ENCODE assay signal across 5 worm cellular contexts in genomic region chrIII:12429579-12430084, ce11.
TF ChIP-seq lines count a peak whose summit lies in the region.

Gene snr-6 (minus strand): TSS chrIII:12429629.

TF ChIP-seq in whole organism, L1 larva, 84 proteins besides CTCF, POLR2A, EP300 and RAD21 (continues in another document):
- peak; percentile 83 for TF ChIP-seq nhr-47 (tag; optimal IDR thresholded peaks at IDR 0.05; lab: Kevin White, UChicago)
- peak in 2 of 6 experiments; percentile 15 to 33 for TF ChIP-seq elt-3 (tag; optimal IDR thresholded peaks at IDR 0.05; lab: Kevin White, UChicago)
- TF ChIP-seq ces-1 (GFP tag; optimal IDR thresholded peaks at IDR 0.05; lab: Kevin White, UChicago): no peak
- TF ChIP-seq unc-130 (tag; optimal IDR thresholded peaks at IDR 0.05; lab: Kevin White, UChicago): peak; percentile 85
- peak; percentile 72 for TF ChIP-seq aly-2 (tag; optimal IDR thresholded peaks at IDR 0.05; lab: Kevin White, UChicago)
- peak; percentile 73 for TF ChIP-seq lin-15B (tag; optimal IDR thresholded peaks at IDR 0.05; lab: Kevin White, UChicago)
- TF ChIP-seq grh-1 (GFP tag; IDR thresholded peaks at IDR 0.05; lab: Robert Waterston, UW): peak; percentile 23; the same call in 1 of the 2 replicates
- peak in 1 of 2 experiments; percentile 67 for TF ChIP-seq mdl-1 (tag; optimal IDR thresholded peaks at IDR 0.05; lab: Kevin White, UChicago)
- TF ChIP-seq nhr-12 (tag; optimal IDR thresholded peaks at IDR 0.05; lab: Kevin White, UChicago): no peak
- TF ChIP-seq zip-4 (GFP tag; optimal IDR thresholded peaks at IDR 0.05; lab: Kevin White, UChicago): peak; percentile 14
- TF ChIP-seq nhr-77 (tag; optimal IDR thresholded peaks at IDR 0.05; lab: Kevin White, UChicago): peak; percentile 61
- no peak for TF ChIP-seq sup-37 (GFP tag; optimal IDR thresholded peaks at IDR 0.05; lab: Kevin White, UChicago)
- peak; percentile 6 for TF ChIP-seq sox-4 (tag; optimal IDR thresholded peaks at IDR 0.05; lab: Kevin White, UChicago)
- no peak for TF ChIP-seq lin-39 (tag; optimal IDR thresholded peaks at IDR 0.05; lab: Kevin White, UChicago)
- peak; percentile 61 for TF ChIP-seq swsn-7 (tag; optimal IDR thresholded peaks at IDR 0.05; lab: Kevin White, UChicago)
- TF ChIP-seq irx-1 (tag; optimal IDR thresholded peaks at IDR 0.05; lab: Kevin White, UChicago): peak; percentile 54
- peak; percentile 98 to 100 for TF ChIP-seq lsy-2 (tag; optimal IDR thresholded peaks at IDR 0.05; lab: Kevin White, UChicago)
- TF ChIP-seq mep-1 (tag; optimal IDR thresholded peaks at IDR 0.05; lab: Kevin White, UChicago): peak; percentile 88

TF ChIP-seq in whole organism, L3 larva, 47 proteins besides CTCF, POLR2A, EP300 and RAD21 (continues in another document):
- TF ChIP-seq snpc-4 (tag; optimal IDR thresholded peaks at IDR 0.05; lab: Kevin White, UChicago) (peak; percentile 30), ztf-11 (tag; optimal IDR thresholded peaks at IDR 0.05; lab: Kevin White, UChicago) (no peak), ztf-4 (tag; optimal IDR thresholded peaks at IDR 0.05; lab: Kevin White, UChicago) (no peak), ZK546.5 (tag; optimal IDR thresholded peaks at IDR 0.05; lab: Kevin White, UChicago) (no peak), jun-1 (tag; optimal IDR thresholded peaks at IDR 0.05; lab: Kevin White, UChicago) (no peak), fos-1 (tag; optimal IDR thresholded peaks at IDR 0.05; lab: Kevin White, UChicago) (no peak), nhr-28 (tag; optimal IDR thresholded peaks at IDR 0.05; lab: Kevin White, UChicago) (no peak), fkh-2 (tag; optimal IDR thresholded peaks at IDR 0.05; lab: Kevin White, UChicago) (no peak), lin-39 (tag; optimal IDR thresholded peaks at IDR 0.05; lab: Kevin White, UChicago) (peak; percentile 47), nhr-25 (tag; optimal IDR thresholded peaks at IDR 0.05; lab: Kevin White, UChicago) (peak; percentile 29), mdl-1 (tag; optimal IDR thresholded peaks at IDR 0.05; lab: Kevin White, UChicago) (no peak), daf-12 (tag; optimal IDR thresholded peaks at IDR 0.05; lab: Kevin White, UChicago) (no peak), nhr-237 (tag; optimal IDR thresholded peaks at IDR 0.05; lab: Kevin White, UChicago) (no peak), nhr-11 (tag; optimal IDR thresholded peaks at IDR 0.05; lab: Kevin White, UChicago) (no peak), ceh-28 (tag; optimal IDR thresholded peaks at IDR 0.05; lab: Kevin White, UChicago) (peak; percentile 48), pha-4 (tag; optimal IDR thresholded peaks at IDR 0.05; lab: Kevin White, UChicago) (peak; percentile 83), R02D3.7 (tag; optimal IDR thresholded peaks at IDR 0.05; lab: Kevin White, UChicago) (peak; percentile 35), elt-1 (tag; optimal IDR thresholded peaks at IDR 0.05; lab: Kevin White, UChicago) (no peak), zag-1 (tag; optimal IDR thresholded peaks at IDR 0.05; lab: Kevin White, UChicago) (no peak), nhr-23 (tag; optimal IDR thresholded peaks at IDR 0.05; lab: Kevin White, UChicago) (peak; percentile 69)

TF ChIP-seq in whole organism, early embryonic, 17 proteins besides CTCF, POLR2A, EP300 and RAD21:
- TF ChIP-seq ama-1 (optimal IDR thresholded peaks at IDR 0.05; lab: Kevin White, UChicago) (no peak), F13C5.2 (tag; optimal IDR thresholded peaks at IDR 0.05; lab: Kevin White, UChicago) (peak; percentile 77)

TF ChIP-seq in whole organism, midembryonic, 9 proteins besides CTCF, POLR2A, EP300 and RAD21:
- peak; percentile 38 for TF ChIP-seq cog-1 (tag; optimal IDR thresholded peaks at IDR 0.05; lab: Kevin White, UChicago)
- no peak for TF ChIP-seq med-1 (GFP tag; optimal IDR thresholded peaks at IDR 0.05; lab: Kevin White, UChicago; ENCODE audit: insufficient read depth)
- no peak for TF ChIP-seq T22C8.4 (GFP tag; IDR thresholded peaks at IDR 0.05; lab: Robert Waterston, UW)

TF ChIP-seq in whole organism, young adult, 124 proteins besides CTCF, POLR2A, EP300 and RAD21 (continues in another document):
- TF ChIP-seq xnd-1 (tag; optimal IDR thresholded peaks at IDR 0.05; lab: Kevin White, UChicago) (no peak), ztf-26 (tag; optimal IDR thresholded peaks at IDR 0.05; lab: Kevin White, UChicago) (no peak), bed-2 (GFP tag; IDR thresholded peaks at IDR 0.05; lab: Robert Waterston, UW) (no peak), zim-3 (tag; optimal IDR thresholded peaks at IDR 0.05; lab: Kevin White, UChicago) (no peak), egl-18 (GFP tag; IDR thresholded peaks at IDR 0.05; lab: Robert Waterston, UW) (no peak), lsy-27 (tag; optimal IDR thresholded peaks at IDR 0.05; lab: Kevin White, UChicago; ENCODE audit: borderline replicate concordance, insufficient read depth) (no peak), mxl-1 (tag; optimal IDR thresholded peaks at IDR 0.05; lab: Kevin White, UChicago) (no peak), egrh-3 (GFP tag; IDR thresholded peaks at IDR 0.05; lab: Robert Waterston, UW) (no peak), madf-3 (GFP tag; IDR thresholded peaks at IDR 0.05; lab: Robert Waterston, UW) (no peak), dpl-1 (GFP tag; optimal IDR thresholded peaks at IDR 0.05; lab: Kevin White, UChicago) (peak; percentile 90), atf-7 (tag; optimal IDR thresholded peaks at IDR 0.05; lab: Kevin White, UChicago) (no peak), ceh-27 (GFP tag; optimal IDR thresholded peaks at IDR 0.05; lab: Kevin White, UChicago) (peak; percentile 17), lin-54 (GFP tag; optimal IDR thresholded peaks at IDR 0.05; lab: Kevin White, UChicago) (peak; percentile 92), lin-35 (GFP tag; optimal IDR thresholded peaks at IDR 0.05; lab: Kevin White, UChicago) (peak; percentile 60 to 90 (median 68)), attf-5 (GFP tag; optimal IDR thresholded peaks at IDR 0.05; lab: Kevin White, UChicago) (peak; percentile 17), pha-4 (tag; optimal IDR thresholded peaks at IDR 0.05; lab: Kevin White, UChicago) (no peak), lir-1 (GFP tag; conservative IDR thresholded peaks at IDR 0.05; lab: Robert Waterston, UW) (no peak), C06A6.2 (GFP tag; conservative IDR thresholded peaks at IDR 0.05; lab: Robert Waterston, UW) (no peak), hmg-1.2 (GFP tag; IDR thresholded peaks at IDR 0.05; lab: Robert Waterston, UW) (no peak), Y53G8AR.9 (GFP tag; conservative IDR thresholded peaks at IDR 0.05; lab: Robert Waterston, UW) (no peak), nhr-27 (tag; optimal IDR thresholded peaks at IDR 0.05; lab: Kevin White, UChicago) (no peak), mcd-1 (GFP tag; IDR thresholded peaks at IDR 0.05; lab: Robert Waterston, UW) (peak; percentile 44; the same call in 1 of the 2 replicates), F49E8.2 (tag; optimal IDR thresholded peaks at IDR 0.05; lab: Kevin White, UChicago; ENCODE audit: insufficient read depth) (peak; percentile 11), ztf-25 (GFP tag; IDR thresholded peaks at IDR 0.05; lab: Robert Waterston, UW) (no peak), ztf-18 (tag; optimal IDR thresholded peaks at IDR 0.05; lab: Kevin White, UChicago) (no peak), madf-6 (GFP tag; IDR thresholded peaks at IDR 0.05; lab: Robert Waterston, UW) (no peak; the same call in 1 of the 2 replicates), B0261.1 (tag; optimal IDR thresholded peaks at IDR 0.05; lab: Kevin White, UChicago) (no peak), F33H1.4 (GFP tag; IDR thresholded peaks at IDR 0.05; lab: Robert Waterston, UW) (peak; percentile 39), nfya-1 (tag; optimal IDR thresholded peaks at IDR 0.05; lab: Kevin White, UChicago; ENCODE audit: borderline replicate concordance, insufficient read depth) (no peak), cebp-2 (GFP tag; IDR thresholded peaks at IDR 0.05; lab: Robert Waterston, UW) (no peak), B0035.1 (tag; optimal IDR thresholded peaks at IDR 0.05; lab: Kevin White, UChicago) (no peak), D2030.7 (GFP tag; IDR thresholded peaks at IDR 0.05; lab: Robert Waterston, UW) (peak; percentile 39; the same call in 1 of the 2 replicates), T07F8.4 (tag; optimal IDR thresholded peaks at IDR 0.05; lab: Kevin White, UChicago) (no peak), hlh-12 (tag; optimal IDR thresholded peaks at IDR 0.05; lab: Kevin White, UChicago) (no peak), nfyb-1 (GFP tag; IDR thresholded peaks at IDR 0.05; lab: Robert Waterston, UW) (no peak), unc-130 (GFP tag; optimal IDR thresholded peaks at IDR 0.05; lab: Kevin White, UChicago) (no peak), nhr-80 (tag; optimal IDR thresholded peaks at IDR 0.05; lab: Kevin White, UChicago) (no peak), unc-62 (GFP tag; optimal IDR thresholded peaks at IDR 0.05; lab: Kevin White, UChicago) (no peak), lsl-1 (GFP tag; optimal IDR thresholded peaks at IDR 0.05; lab: Kevin White, UChicago) (peak; percentile 83), efl-1 (GFP tag; optimal IDR thresholded peaks at IDR 0.05; lab: Kevin White, UChicago) (peak; percentile 83), ZK185.1 (tag; optimal IDR thresholded peaks at IDR 0.05; lab: Kevin White, UChicago; ENCODE audit: poor library complexity, severe bottlenecking) (no peak), B0336.3 (GFP tag; IDR thresholded peaks at IDR 0.05; lab: Robert Waterston, UW) (no peak), snpc-3.4 (tag; optimal IDR thresholded peaks at IDR 0.05; lab: Kevin White, UChicago) (peak; percentile 46), hrde-1 (tag; optimal IDR thresholded peaks at IDR 0.05; lab: Kevin White, UChicago; ENCODE audit: borderline replicate concordance) (no peak), lin-40 (tag; optimal IDR thresholded peaks at IDR 0.05; lab: Kevin White, UChicago) (no peak), C17E4.6 (GFP tag; IDR thresholded peaks at IDR 0.05; lab: Robert Waterston, UW) (no peak), F39B2.1 (GFP tag; IDR thresholded peaks at IDR 0.05; lab: Robert Waterston, UW) (no peak), akir-1 (GFP tag; optimal IDR thresholded peaks at IDR 0.05; lab: Kevin White, UChicago) (no peak), ztf-22 (GFP tag; optimal IDR thresholded peaks at IDR 0.05; lab: Kevin White, UChicago) (no peak), let-526 (GFP tag; IDR thresholded peaks at IDR 0.05; lab: Robert Waterston, UW) (no peak), ccch-3 (GFP tag; optimal IDR thresholded peaks at IDR 0.05; lab: Kevin White, UChicago) (no peak), attf-3 (GFP tag; conservative IDR thresholded peaks at IDR 0.05; lab: Robert Waterston, UW) (no peak), Y56A3A.18 (GFP tag; IDR thresholded peaks at IDR 0.05; lab: Robert Waterston, UW) (no peak), him-1 (tag; optimal IDR thresholded peaks at IDR 0.05; lab: Kevin White, UChicago) (peak; percentile 62), ets-4 (GFP tag; optimal IDR thresholded peaks at IDR 0.05; lab: Kevin White, UChicago) (no peak)

Comparison
In these comparisons a context has a peak if more than half of its experiments do, and no peak if none do; other contexts are left out.
1. Of the 8 proteins assayed by ChIP-seq in both whole organism, young adult and whole organism, L1 larva: peak only in whole organism, young adult: none; only in whole organism, L1 larva: nhr-90, snpc-4 and unc-130; in both: dpl-1, efl-1 and lin-35; in neither: 2.